Fruit fly (Drosophila melanogaster) whole organism, prepupa: ENCODE measurements around the gene goe.

Experiments used
- CG11294 ChIP-seq: fragments of 200-800 bp; sonication (Bioruptor generic); IDR thresholded peaks from 2 replicates; pipeline ENCODE4 v1.3.6; 2022; ENCODE audit warnings: missing biosample characterization, missing genetic modification characterization
- CG11762 ChIP-seq: fragments of 200-800 bp; sonication (Bioruptor generic); optimal IDR thresholded peaks from 3 replicates; lab custom pipeline; 2016; ENCODE audit warnings: missing biosample characterization, missing genetic modification characterization; ENCODE audit not compliant: insufficient read depth
- CG11902 ChIP-seq: fragments of 200-800 bp; sonication (Bioruptor generic); optimal IDR thresholded peaks from 3 replicates; lab custom pipeline; 2016; ENCODE audit warnings: missing biosample characterization, missing genetic modification characterization
- CG15336 ChIP-seq: fragments of 200-800 bp; sonication (Bioruptor generic); IDR thresholded peaks from 2 replicates; pipeline ENCODE4 v1.3.6; 2022; ENCODE audit warnings: missing biosample characterization, missing genetic modification characterization
- CG1621 ChIP-seq: fragments of 200-800 bp; sonication (Bioruptor generic); optimal IDR thresholded peaks from 3 replicates; lab custom pipeline; 2018; ENCODE audit warnings: missing biosample characterization, mild to moderate bottlenecking, missing genetic modification characterization
- CG31627 ChIP-seq: fragments of 200-800 bp; sonication (Bioruptor generic); optimal IDR thresholded peaks from 3 replicates; lab custom pipeline; 2016; ENCODE audit warnings: missing biosample characterization, missing genetic modification characterization
- CG6163 ChIP-seq: fragments of 200-800 bp; sonication (Bioruptor generic); IDR thresholded peaks from 3 replicates; pipeline ENCODE4 v1.3.6; 2022; ENCODE audit warnings: missing biosample characterization, missing genetic modification characterization
- CG6276 ChIP-seq: fragments of 200-800 bp; sonication (Bioruptor generic); optimal IDR thresholded peaks from 2 replicates; lab custom pipeline; 2017; ENCODE audit warnings: missing biosample characterization, mild to moderate bottlenecking, missing genetic modification characterization
- CG6854 ChIP-seq: fragments of 200-800 bp; sonication (Bioruptor generic); optimal IDR thresholded peaks from 2 replicates; lab custom pipeline; 2017; ENCODE audit warnings: missing biosample characterization, mild to moderate bottlenecking, missing genetic modification characterization
- CG7368 ChIP-seq: fragments of 200-800 bp; sonication (Bioruptor generic); optimal IDR thresholded peaks from 3 replicates; lab custom pipeline; 2016; ENCODE audit warnings: missing biosample characterization, missing genetic modification characterization
- CG9139 ChIP-seq: fragments of 200-800 bp; sonication (Bioruptor generic); optimal IDR thresholded peaks from 3 replicates; lab custom pipeline; 2017; ENCODE audit warnings: missing biosample characterization, mild to moderate bottlenecking, missing genetic modification characterization
- Eip75B ChIP-seq: fragments of 200-800 bp; sonication (Bioruptor generic); optimal IDR thresholded peaks from 3 replicates; lab custom pipeline; 2016; ENCODE audit warnings: missing biosample characterization, missing genetic modification characterization
- Eip78C ChIP-seq: fragments of 200-800 bp; sonication (Bioruptor generic); peaks from one replicate; lab custom pipeline; 2016; ENCODE audit warnings: missing biosample characterization, missing genetic modification characterization
- Ets21C ChIP-seq: fragments of 200-800 bp; sonication (Bioruptor generic); optimal IDR thresholded peaks from 3 replicates; lab custom pipeline; 2016; ENCODE audit warnings: missing biosample characterization, missing genetic modification characterization
- Ets96B ChIP-seq: fragments of 200-800 bp; optimal IDR thresholded peaks from 2 replicates; lab custom pipeline; 2019; ENCODE audit warnings: missing biosample characterization, mild to moderate bottlenecking, missing genetic modification characterization, moderate library complexity
- Hr38 ChIP-seq: sonication (Bioruptor generic); optimal IDR thresholded peaks from 2 replicates; lab custom pipeline; 2016; ENCODE audit warnings: missing biosample characterization, missing genetic modification characterization
- Hr39 ChIP-seq: fragments of 200-800 bp; sonication (Bioruptor generic); optimal IDR thresholded peaks from 2 replicates; lab custom pipeline; 2016; ENCODE audit warnings: missing biosample characterization, missing genetic modification characterization
- Hr4 ChIP-seq: fragments of 200-800 bp; sonication (Bioruptor generic); optimal IDR thresholded peaks from 3 replicates; lab custom pipeline; 2016; ENCODE audit warnings: missing biosample characterization, missing genetic modification characterization
- Sox14 ChIP-seq: fragments of 200-800 bp; sonication (Bioruptor generic); optimal IDR thresholded peaks from 3 replicates; lab custom pipeline; 2016; ENCODE audit warnings: missing biosample characterization, missing genetic modification characterization
- achi ChIP-seq: fragments of 200-800 bp; sonication (Bioruptor generic); optimal IDR thresholded peaks from 3 replicates; lab custom pipeline; 2016; ENCODE audit warnings: missing biosample characterization, missing genetic modification characterization
- acj6 ChIP-seq: fragments of 200-800 bp; sonication (Bioruptor generic); optimal IDR thresholded peaks from 3 replicates; lab custom pipeline; 2016; ENCODE audit warnings: missing biosample characterization, missing genetic modification characterization
- dac ChIP-seq: fragments of 200-800 bp; sonication (Bioruptor generic); optimal IDR thresholded peaks from 2 replicates; lab custom pipeline; 2017; ENCODE audit warnings: missing biosample characterization, mild to moderate bottlenecking, missing genetic modification characterization
- esn ChIP-seq: fragments of 200-800 bp; sonication (Bioruptor generic); optimal IDR thresholded peaks from 2 replicates; lab custom pipeline; 2016; ENCODE audit warnings: missing biosample characterization, mild to moderate bottlenecking, missing genetic modification characterization, moderate library complexity
- fd59A ChIP-seq: fragments of 200-800 bp; sonication (Bioruptor generic); optimal IDR thresholded peaks from 2 replicates; lab custom pipeline; 2017; ENCODE audit warnings: missing biosample characterization, mild to moderate bottlenecking, missing genetic modification characterization, missing genetic modification reagents
- fkh ChIP-seq: fragments of 200-800 bp; sonication (Bioruptor generic); optimal IDR thresholded peaks from 3 replicates; lab custom pipeline; 2017; ENCODE audit warnings: missing biosample characterization, mild to moderate bottlenecking, missing genetic modification characterization, moderate library complexity
- salr ChIP-seq, 2 experiments: fragments of 200-800 bp; sonication (Bioruptor generic); optimal IDR thresholded peaks; 3 replicates each; lab custom pipeline; 2016 to 2018; ENCODE audit warnings: missing biosample characterization in 2 of 2, missing genetic modification characterization in 2 of 2, mild to moderate bottlenecking in 1 of 2
- ss ChIP-seq, 2 experiments: fragments of 200-800 bp; sonication (Bioruptor generic); optimal IDR thresholded peaks; 2 replicates in 1 of 2; 3 replicates in 1 of 2; lab custom pipeline; 2017 to 2018; ENCODE audit warnings: mild to moderate bottlenecking in 2 of 2, missing biosample characterization in 2 of 2, missing genetic modification characterization in 2 of 2, moderate library complexity in 1 of 2
- topi ChIP-seq: fragments of 200-800 bp; sonication (Bioruptor generic); optimal IDR thresholded peaks from 3 replicates; lab custom pipeline; 2016; ENCODE audit warnings: missing biosample characterization, missing genetic modification characterization
- vri ChIP-seq: fragments of 200-800 bp; sonication (Bioruptor generic); optimal IDR thresholded peaks from 3 replicates; lab custom pipeline; 2016; ENCODE audit warnings: missing biosample characterization, mild to moderate bottlenecking, missing genetic modification characterization

The goe gene

dm6 chrX:16793129-16793748 lies 41.5 kb upstream of the goe start:
- TF ChIP-seq CG7368 (GFP tag; lab: Kevin White, UChicago) (no peak), CG6276 (no peak), fkh (GFP tag; lab: Kevin White, UChicago) (peak; percentile 41), Eip78C (GFP tag; lab: Kevin White, UChicago) (peak; percentile 42), CG6163 (GFP tag; lab: Robert Waterston, UW) (0 out of 3 replicates have a peak, but pooled peaks have one; percentile 7)

dm6 chrX:16791920-16792829 lies 40.5 kb upstream of the goe start, which contains the start of gene CG4768:
TSS of gene CG4768 (plus strand) at chrX:16792119.
- peak; percentile 22 to 29 for TF ChIP-seq ss (GFP tag; optimal IDR thresholded peaks at IDR 0.05; lab: Kevin White, UChicago)
- peak; percentile 35 for TF ChIP-seq CG1621 (tag; lab: Kevin White, UChicago)
- TF ChIP-seq CG6854 (GFP tag; lab: Kevin White, UChicago): peak; percentile 7
- no peak for TF ChIP-seq Hr38 (GFP tag; lab: Kevin White, UChicago)
- TF ChIP-seq Eip75B (GFP tag; lab: Kevin White, UChicago): no peak
- TF ChIP-seq CG15336 (GFP tag; lab: Robert Waterston, UW): no peak
- no peak for TF ChIP-seq esn (GFP tag; lab: Kevin White, UChicago)
- no peak for TF ChIP-seq topi (GFP tag; lab: Kevin White, UChicago)
- peak; percentile 30 for TF ChIP-seq Eip78C (GFP tag; lab: Kevin White, UChicago)
- TF ChIP-seq Ets96B (tag; lab: Kevin White, UChicago): no peak
- no peak for TF ChIP-seq achi (GFP tag; lab: Kevin White, UChicago)
- TF ChIP-seq, all 60 proteins: peak for 4

- TF ChIP-seq Eip78C (GFP tag; lab: Kevin White, UChicago) (peak; percentile 52), vri (GFP tag; lab: Kevin White, UChicago) (no peak), CG6163 (GFP tag; lab: Robert Waterston, UW) (no peak), fd59A (GFP tag; lab: Kevin White, UChicago) (no peak), Sox14 (GFP tag; lab: Kevin White, UChicago) (peak; percentile 18)
Measured at dm6 chrX:16791058-16791457, 39.3 kb upstream of the goe start, which contains the start of gene Rrp45. TSS of gene Rrp45 (minus strand) at chrX:16791266.

dm6 chrX:16787416-16787900 lies 35.7 kb upstream of the goe start:
- TF ChIP-seq Hr4 (GFP tag; lab: Kevin White, UChicago) (no peak), CG6163 (GFP tag; lab: Robert Waterston, UW) (0 out of 3 replicates have a peak, but pooled peaks have one; percentile 12), CG11762 (no peak), acj6 (GFP tag; lab: Kevin White, UChicago) (peak; percentile 39), CG31627 (GFP tag; lab: Kevin White, UChicago) (peak; percentile 0), Sox14 (GFP tag; lab: Kevin White, UChicago) (peak; percentile 61)

- no peak for TF ChIP-seq salr (GFP tag; optimal IDR thresholded peaks at IDR 0.05; lab: Kevin White, UChicago)
- no peak for TF ChIP-seq CG11294 (GFP tag; lab: Robert Waterston, UW)
- TF ChIP-seq CG1621 (tag; lab: Kevin White, UChicago): no peak
- no peak for TF ChIP-seq CG9139 (GFP tag; lab: Kevin White, UChicago)
- TF ChIP-seq Ets21C (GFP tag; lab: Kevin White, UChicago): no peak
- peak; percentile 49 for TF ChIP-seq Eip78C (GFP tag; lab: Kevin White, UChicago)
- TF ChIP-seq Hr39: no peak
- no peak for TF ChIP-seq CG11902 (GFP tag; lab: Kevin White, UChicago)
- TF ChIP-seq CG15336 (GFP tag; lab: Robert Waterston, UW): no peak
- TF ChIP-seq dac (GFP tag; lab: Kevin White, UChicago): no peak
- TF ChIP-seq Sox14 (GFP tag; lab: Kevin White, UChicago): no peak
- peak; percentile 15 for TF ChIP-seq esn (GFP tag; lab: Kevin White, UChicago)
Measured at dm6 chrX:16786860-16787415, 35.2 kb upstream of the goe start, which contains the start of the genes CG9609 and Sap30. TSS of gene CG9609 (minus strand) at chrX:16787008. TSS of gene Sap30 (plus strand) at chrX:16787283.
